Fruit fly (Drosophila melanogaster) whole organism, wandering third instar larva: Measurements from ENCODE around the gene CG9498.

Experiments used
- CG32264 ChIP-seq: fragments of 200-800 bp; sonication (Bioruptor generic); optimal IDR thresholded peaks from 2 replicates; lab custom pipeline; 2016; ENCODE audit warnings: missing biosample characterization, missing genetic modification characterization
- CG9705 ChIP-seq: fragments of 200-800 bp; sonication (Bioruptor generic); optimal IDR thresholded peaks from 2 replicates; lab custom pipeline; 2018; ENCODE audit warnings: missing biosample characterization, mild to moderate bottlenecking, missing genetic modification characterization
- Hnf4 ChIP-seq: fragments of 200-800 bp; sonication (Bioruptor generic); optimal IDR thresholded peaks from 2 replicates; lab custom pipeline; 2016; ENCODE audit warnings: missing biosample characterization, mild to moderate bottlenecking, missing genetic modification characterization
- Hr83 ChIP-seq: fragments of 200-300 bp; sonication (Bioruptor generic); optimal IDR thresholded peaks from 2 replicates; lab custom pipeline; 2016; ENCODE audit warnings: missing biosample characterization, mild to moderate bottlenecking, missing genetic modification characterization, moderate library complexity; ENCODE audit not compliant: poor library complexity, severe bottlenecking
- N ChIP-seq: fragments of >200 bp; optimal IDR thresholded peaks from 2 replicates; lab custom pipeline; 2018; ENCODE audit warnings: missing biosample characterization, missing external identifiers, missing genetic modification characterization
- OdsH ChIP-seq: fragments of 200-800 bp; sonication (Bioruptor generic); optimal IDR thresholded peaks from 2 replicates; lab custom pipeline; 2016; ENCODE audit warnings: missing biosample characterization, mild to moderate bottlenecking, missing genetic modification characterization
- ey ChIP-seq: fragments of 200-800 bp; sonication (Bioruptor generic); optimal IDR thresholded peaks from 2 replicates; lab custom pipeline; 2016; ENCODE audit warnings: missing biosample characterization, missing genetic modification characterization
- foxo ChIP-seq, 2 experiments: fragments of 200-800 bp; sonication (Bioruptor generic); optimal IDR thresholded peaks; 2 replicates in 1 of 2; 3 replicates in 1 of 2; lab custom pipeline; 2016 to 2017; ENCODE audit warnings: missing biosample characterization in 2 of 2, missing genetic modification characterization in 2 of 2
- jim ChIP-seq: fragments of 175-275, 200-325 bp; sonication (Bioruptor generic); optimal IDR thresholded peaks from 2 replicates; lab custom pipeline; 2016; ENCODE audit warnings: missing biosample characterization, mild to moderate bottlenecking, missing genetic modification characterization
- psq ChIP-seq: fragments of 200-800 bp; sonication (Bioruptor generic); optimal IDR thresholded peaks from 3 replicates; lab custom pipeline; 2017; ENCODE audit warnings: missing biosample characterization, mild to moderate bottlenecking, missing genetic modification characterization, moderate library complexity
- woc ChIP-seq: sonication (Bioruptor generic); optimal IDR thresholded peaks from 2 replicates; lab custom pipeline; 2016; ENCODE audit warnings: missing biosample characterization, mild to moderate bottlenecking, missing genetic modification characterization

dm6 chr2L:6391469-6391868 is 40.6 kb upstream of the CG9498 start:
- TF ChIP-seq CG32264 (GFP tag; lab: Kevin White, UChicago), result no peak
- no peak for TF ChIP-seq Hnf4
- TF ChIP-seq woc, result no peak
- TF ChIP-seq psq (GFP tag; lab: Kevin White, UChicago), result no peak
- TF ChIP-seq OdsH (GFP tag; lab: Kevin White, UChicago), result no peak
- TF ChIP-seq ey (GFP tag; lab: Kevin White, UChicago), result no peak
- TF ChIP-seq jim (GFP tag; lab: Kevin White, UChicago), result no peak
- TF ChIP-seq Hr83, result no peak
- TF ChIP-seq foxo (GFP tag; optimal IDR thresholded peaks at IDR 0.05; lab: Kevin White, UChicago), result no peak
- no peak for TF ChIP-seq CG9705 (GFP tag; lab: Kevin White, UChicago)
- no peak for TF ChIP-seq N (GFP tag; lab: Kevin White, UChicago)
